Worm (Caenorhabditis elegans) whole organism, late embryonic: ENCODE data around the gene cdc-48.2.

Source experiments
- K02D7.2 ChIP-seq: sonication (generic microtip); optimal IDR thresholded peaks from 2 replicates; lab custom pipeline; 2017; ENCODE audit warnings: mild to moderate bottlenecking, missing genetic modification characterization, missing compliant biosample characterization
- ama-1 ChIP-seq: fragments of 150-350 bp; optimal IDR thresholded peaks from 2 replicates; lab custom pipeline; 2014
- ceh-22 ChIP-seq: sonication (generic microtip); optimal IDR thresholded peaks from 2 replicates; lab custom pipeline; 2017; ENCODE audit warnings: missing biosample characterization, missing genetic modification characterization
- ceh-34 ChIP-seq: sonication (generic microtip); optimal IDR thresholded peaks from 2 replicates; lab custom pipeline; 2016; ENCODE audit warnings: mild to moderate bottlenecking, missing genetic modification characterization, missing compliant biosample characterization
- ceh-48 ChIP-seq: sonication (generic microtip); optimal IDR thresholded peaks from 2 replicates; lab custom pipeline; 2016; ENCODE audit warnings: missing genetic modification characterization, inconsistent platforms, missing compliant biosample characterization
- ceh-6 ChIP-seq: fragments of 200-800 bp; sonication (Bioruptor generic); optimal IDR thresholded peaks from 2 replicates; lab custom pipeline; 2018; ENCODE audit warnings: mild to moderate bottlenecking, missing genetic modification characterization, missing compliant biosample characterization
- ceh-9 ChIP-seq: sonication (generic microtip); optimal IDR thresholded peaks from 2 replicates; lab custom pipeline; 2016; ENCODE audit warnings: mild to moderate bottlenecking, missing genetic modification characterization, inconsistent platforms, missing compliant biosample characterization
- hlh-30 ChIP-seq: sonication (generic microtip); optimal IDR thresholded peaks from 2 replicates; lab custom pipeline; 2017; ENCODE audit warnings: antibody characterized with exemption, missing genetic modification characterization, missing compliant biosample characterization; ENCODE audit not compliant: insufficient read depth
- rnt-1 ChIP-seq: sonication (generic microtip); optimal IDR thresholded peaks from 2 replicates; lab custom pipeline; 2016; ENCODE audit warnings: missing genetic modification characterization, missing compliant biosample characterization
- tbx-2 ChIP-seq: sonication (generic microtip); optimal IDR thresholded peaks from 2 replicates; lab custom pipeline; 2016; ENCODE audit warnings: missing genetic modification characterization, missing compliant biosample characterization
- unc-3 ChIP-seq, 2 experiments: fragments of 200-800 bp in 1 of 2; sonication (Bioruptor generic) in 1 of 2; sonication (generic microtip) in 1 of 2; conservative IDR thresholded peaks in 1 of 2; optimal IDR thresholded peaks in 1 of 2; 2 replicates each; pipeline versions ENCODE4 v1.3.6 to Lab custom; 2016 to 2022; ENCODE audit warnings: missing compliant biosample characterization in 2 of 2, missing genetic modification characterization in 2 of 2, missing genetic modification reagents in 1 of 2
- zip-5 ChIP-seq: sonication (generic microtip); optimal IDR thresholded peaks from 2 replicates; lab custom pipeline; 2016; ENCODE audit warnings: missing genetic modification characterization, missing compliant biosample characterization

- TF ChIP-seq hlh-30 (tag; lab: Kevin White, UChicago) (no peak), ama-1 (lab: Kevin White, UChicago) (no peak), zip-5 (tag; lab: Kevin White, UChicago) (no peak), ceh-9 (tag; lab: Kevin White, UChicago) (no peak), ceh-6 (no peak), unc-3 (GFP tag; conservative IDR thresholded peaks at IDR 0.05; lab: Robert Waterston, UW) (no peak), unc-3 (tag; optimal IDR thresholded peaks at IDR 0.05; lab: Kevin White, UChicago) (no peak), ceh-48 (tag; lab: Kevin White, UChicago) (no peak), K02D7.2 (tag; lab: Kevin White, UChicago) (no peak), ceh-22 (tag; lab: Kevin White, UChicago) (no peak), tbx-2 (tag; lab: Kevin White, UChicago) (no peak), ceh-34 (tag; lab: Kevin White, UChicago) (no peak), rnt-1 (tag; lab: Kevin White, UChicago) (no peak)
Observed at ce11 chrII:8093914-8094313, 44.4 kb upstream of the cdc-48.2 start.
